Fruit fly (Drosophila melanogaster) whole organism, embryonic: ENCODE measurements around the gene mAChR-B.

Experiments
- Abd-B ChIP-seq: fragments of 200-800 bp; sonication (Bioruptor generic); optimal IDR thresholded peaks from 2 replicates; lab custom pipeline; 2018; ENCODE audit warnings: missing biosample characterization, mild to moderate bottlenecking, missing genetic modification characterization, moderate library complexity
- CG1024 ChIP-seq: fragments of 200-800 bp; sonication (Bioruptor generic); IDR thresholded peaks from 2 replicates; pipeline ENCODE4 v1.3.6; 2022; ENCODE audit warnings: missing biosample characterization, missing genetic modification characterization
- CG10366 ChIP-seq: fragments of 200-800 bp; sonication (Bioruptor generic); IDR thresholded peaks from 2 replicates; pipeline ENCODE4 v1.3.6; 2022; ENCODE audit warnings: missing biosample characterization, missing genetic modification characterization
- CG10462 ChIP-seq: fragments of 200-800 bp; sonication (Bioruptor generic); optimal IDR thresholded peaks from 2 replicates; lab custom pipeline; 2016; ENCODE audit warnings: missing biosample characterization, missing genetic modification characterization
- CG11723 ChIP-seq: fragments of 200-800 bp; sonication (Bioruptor generic); optimal IDR thresholded peaks from 2 replicates; lab custom pipeline; 2017; ENCODE audit warnings: missing biosample characterization, mild to moderate bottlenecking, missing genetic modification characterization
- CG12104 ChIP-seq: fragments of 200-800 bp; sonication (Bioruptor generic); optimal IDR thresholded peaks from 3 replicates; lab custom pipeline; 2016; ENCODE audit warnings: missing biosample characterization, missing genetic modification characterization
- CG12219 ChIP-seq: fragments of 200-800 bp; sonication (Bioruptor generic); optimal IDR thresholded peaks from 3 replicates; lab custom pipeline; 2018; ENCODE audit warnings: missing biosample characterization, mild to moderate bottlenecking, missing genetic modification characterization
- CG12391 ChIP-seq: fragments of 200-800 bp; sonication (Bioruptor generic); optimal IDR thresholded peaks from 3 replicates; lab custom pipeline; 2018; ENCODE audit warnings: missing biosample characterization, mild to moderate bottlenecking, missing genetic modification characterization, moderate library complexity
- CG12942 ChIP-seq: fragments of 200-800 bp; sonication (Bioruptor generic); optimal IDR thresholded peaks from 3 replicates; lab custom pipeline; 2016; ENCODE audit warnings: missing biosample characterization, missing genetic modification characterization
- CG15073 ChIP-seq: fragments of 200-800 bp; sonication (Bioruptor generic); optimal IDR thresholded peaks from 2 replicates; lab custom pipeline; 2016; ENCODE audit warnings: missing biosample characterization, missing genetic modification characterization
- CG18262 ChIP-seq: fragments of 200-800 bp; optimal IDR thresholded peaks from 3 replicates; lab custom pipeline; 2019; ENCODE audit warnings: missing biosample characterization, mild to moderate bottlenecking, missing genetic modification characterization, moderate library complexity
- CG1832 ChIP-seq: fragments of 200-800 bp; sonication (Bioruptor generic); optimal IDR thresholded peaks from 2 replicates; lab custom pipeline; 2017; ENCODE audit warnings: missing biosample characterization, mild to moderate bottlenecking, missing genetic modification characterization, inconsistent platforms
- CG2129 ChIP-seq: fragments of 200-800 bp; sonication (Bioruptor generic); IDR thresholded peaks from 2 replicates; pipeline ENCODE4 v1.3.6; 2022; ENCODE audit warnings: missing biosample characterization, missing genetic modification characterization; ENCODE audit not compliant: partially characterized antibody
- CG2199 ChIP-seq: fragments of 200-800 bp; sonication (Bioruptor generic); IDR thresholded peaks from 3 replicates; pipeline ENCODE4 v1.3.6; 2022; ENCODE audit warnings: missing biosample characterization, missing genetic modification characterization
- CG30431 ChIP-seq: fragments of 200-800 bp; sonication (Bioruptor generic); optimal IDR thresholded peaks from 2 replicates; lab custom pipeline; 2017; ENCODE audit warnings: missing biosample characterization, missing genetic modification characterization
- CG3065 ChIP-seq: fragments of 200-800 bp; sonication (Bioruptor generic); optimal IDR thresholded peaks from 2 replicates; lab custom pipeline; 2016; ENCODE audit warnings: missing biosample characterization, missing genetic modification characterization
- CG34376 ChIP-seq: fragments of 200-800 bp; sonication (Bioruptor generic); optimal IDR thresholded peaks from 2 replicates; lab custom pipeline; 2018; ENCODE audit warnings: missing biosample characterization, mild to moderate bottlenecking, missing genetic modification characterization
- CG3726 ChIP-seq: fragments of 200-800 bp; sonication (Bioruptor generic); IDR thresholded peaks from 3 replicates; pipeline ENCODE4, ENCODE4 v1.3.6; 2022; ENCODE audit warnings: missing biosample characterization, missing genetic modification characterization
- CG4820 ChIP-seq: fragments of 200-800 bp; sonication (Bioruptor generic); optimal IDR thresholded peaks from 3 replicates; lab custom pipeline; 2016; ENCODE audit warnings: missing biosample characterization, missing genetic modification characterization
- CG8281 ChIP-seq: fragments of 200-800 bp; sonication (Bioruptor generic); optimal IDR thresholded peaks from 2 replicates; lab custom pipeline; 2018; ENCODE audit warnings: missing biosample characterization, mild to moderate bottlenecking, missing genetic modification characterization, moderate library complexity
- CG9437 ChIP-seq: fragments of 200-800 bp; sonication (Bioruptor generic); optimal IDR thresholded peaks from 2 replicates; lab custom pipeline; 2018; ENCODE audit warnings: missing biosample characterization, mild to moderate bottlenecking, missing genetic modification characterization
- Chrac-16 ChIP-seq: fragments of 200-800 bp; sonication (Bioruptor generic); optimal IDR thresholded peaks from 3 replicates; lab custom pipeline; 2016; ENCODE audit warnings: missing biosample characterization, missing genetic modification characterization
- HLH3B ChIP-seq: fragments of 200-800 bp; sonication (Bioruptor generic); IDR thresholded peaks from 2 replicates; pipeline ENCODE4 v1.3.6; 2022; ENCODE audit warnings: missing biosample characterization, missing genetic modification characterization
- HLH54F ChIP-seq: fragments of 200-800 bp; sonication (Bioruptor generic); optimal IDR thresholded peaks from 3 replicates; lab custom pipeline; 2016; ENCODE audit warnings: missing biosample characterization, missing genetic modification characterization
- HLHmδ ChIP-seq: fragments of 200-800 bp; sonication (Bioruptor generic); optimal IDR thresholded peaks from 2 replicates; lab custom pipeline; 2018; ENCODE audit warnings: missing biosample characterization, mild to moderate bottlenecking, missing genetic modification characterization, moderate library complexity
- Jarid2 ChIP-seq: fragments of 200-800 bp; sonication (Bioruptor generic); optimal IDR thresholded peaks from 3 replicates; lab custom pipeline; 2017; ENCODE audit warnings: mild to moderate bottlenecking, missing biosample characterization, missing genetic modification reagents, missing genetic modification characterization
- Nf-YC ChIP-seq: fragments of 200-800 bp; optimal IDR thresholded peaks from 3 replicates; lab custom pipeline; 2019; ENCODE audit warnings: missing biosample characterization, mild to moderate bottlenecking, missing genetic modification characterization, moderate library complexity
- Opbp ChIP-seq: fragments of 200-800 bp; sonication (Bioruptor generic); IDR thresholded peaks from 3 replicates; pipeline ENCODE4 v1.3.6; 2022; ENCODE audit warnings: missing biosample characterization, missing genetic modification characterization; ENCODE audit not compliant: partially characterized antibody
- Pdp1 ChIP-seq, 2 experiments: fragments of 200-800 bp; sonication (Bioruptor generic); optimal IDR thresholded peaks; 3 replicates each; lab custom pipeline; 2016; ENCODE audit warnings: missing biosample characterization in 2 of 2, missing genetic modification characterization in 2 of 2, mild to moderate bottlenecking in 1 of 2, moderate library complexity in 1 of 2
- Tbp ChIP-seq: fragments of >200 bp; optimal IDR thresholded peaks from 2 replicates; lab custom pipeline; 2018; ENCODE audit warnings: missing biosample characterization, missing genetic modification characterization
- Xrp1 ChIP-seq: fragments of 200-800 bp; sonication (Bioruptor generic); IDR thresholded peaks from 2 replicates; pipeline ENCODE4 v1.3.6; 2022; ENCODE audit warnings: missing biosample characterization, missing genetic modification characterization
- ap ChIP-seq: fragments of 200-800 bp; sonication (Bioruptor generic); IDR thresholded peaks from 2 replicates; pipeline ENCODE4 v1.3.6; 2022; ENCODE audit warnings: missing biosample characterization, missing genetic modification characterization
- ato ChIP-seq: fragments of 200-800 bp; sonication (Bioruptor generic); IDR thresholded peaks from 2 replicates; pipeline ENCODE4 v1.3.6; 2022; ENCODE audit warnings: missing biosample characterization, missing genetic modification characterization; ENCODE audit not compliant: partially characterized antibody
- bcd ChIP-seq: fragments of 200-800 bp; sonication (Bioruptor generic); optimal IDR thresholded peaks from 2 replicates; lab custom pipeline; 2017; ENCODE audit warnings: missing biosample characterization, mild to moderate bottlenecking, missing genetic modification characterization
- crol ChIP-seq: fragments of 200-800 bp; sonication (Bioruptor generic); IDR thresholded peaks from 2 replicates; pipeline ENCODE4 v1.3.6; 2022; ENCODE audit warnings: missing biosample characterization, missing genetic modification characterization
- cwo ChIP-seq: fragments of 200-800 bp; sonication (Bioruptor generic); optimal IDR thresholded peaks from 3 replicates; lab custom pipeline; 2017; ENCODE audit warnings: missing biosample characterization, missing genetic modification characterization, mild to moderate bottlenecking, moderate library complexity, missing genetic modification reagents
- fu2 ChIP-seq: fragments of 200-800 bp; sonication (Bioruptor generic); optimal IDR thresholded peaks from 2 replicates; lab custom pipeline; 2016; ENCODE audit warnings: missing biosample characterization, missing genetic modification characterization
- hth ChIP-seq: fragments of >200 bp; optimal IDR thresholded peaks from 2 replicates; lab custom pipeline; 2017; ENCODE audit warnings: inconsistent platforms
- kni ChIP-seq: fragments of 200-800 bp; sonication (Bioruptor generic); optimal IDR thresholded peaks from 3 replicates; lab custom pipeline; 2017; ENCODE audit warnings: mild to moderate bottlenecking, missing biosample characterization, missing genetic modification reagents, missing genetic modification characterization
- knrl ChIP-seq: fragments of 200-800 bp; sonication (Bioruptor generic); IDR thresholded peaks from 3 replicates; pipeline ENCODE4 v1.3.6; 2022; ENCODE audit warnings: missing biosample characterization, missing genetic modification characterization; ENCODE audit not compliant: partially characterized antibody
- lbe ChIP-seq: fragments of 200-800 bp; sonication (Bioruptor generic); optimal IDR thresholded peaks from 2 replicates; lab custom pipeline; 2016; ENCODE audit warnings: missing biosample characterization, mild to moderate bottlenecking, missing genetic modification characterization
- oc ChIP-seq: fragments of 200-800 bp; sonication (Bioruptor generic); optimal IDR thresholded peaks from 2 replicates; lab custom pipeline; 2018; ENCODE audit warnings: missing biosample characterization, mild to moderate bottlenecking, missing genetic modification characterization, moderate library complexity
- otp ChIP-seq: fragments of 200-800 bp; sonication (Bioruptor generic); IDR thresholded peaks from 3 replicates; pipeline ENCODE4, ENCODE4 v1.3.6; 2022; ENCODE audit warnings: missing biosample characterization, missing genetic modification characterization
- pho ChIP-seq: fragments of 200-800 bp; sonication (Bioruptor generic); optimal IDR thresholded peaks from 2 replicates; lab custom pipeline; 2016; ENCODE audit warnings: missing biosample characterization, missing genetic modification characterization
- pita ChIP-seq: fragments of 200-800 bp; sonication (Bioruptor generic); optimal IDR thresholded peaks from 2 replicates; lab custom pipeline; 2017; ENCODE audit warnings: missing biosample characterization, mild to moderate bottlenecking, missing genetic modification characterization
- scrt ChIP-seq: fragments of 200-800 bp; sonication (Bioruptor generic); optimal IDR thresholded peaks from 2 replicates; lab custom pipeline; 2018; ENCODE audit warnings: missing biosample characterization, mild to moderate bottlenecking, missing genetic modification characterization, moderate library complexity
- sna ChIP-seq: fragments of 200-800 bp; sonication (Bioruptor generic); IDR thresholded peaks from 2 replicates; pipeline ENCODE4 v1.3.6; 2022; ENCODE audit warnings: missing biosample characterization, missing genetic modification characterization; ENCODE audit not compliant: partially characterized antibody
- ssp ChIP-seq: fragments of 200-800 bp; sonication (Bioruptor generic); IDR thresholded peaks from 2 replicates; pipeline ENCODE4 v1.3.6; 2022; ENCODE audit warnings: missing biosample characterization, missing genetic modification characterization
- unc-4 ChIP-seq: fragments of 200-800 bp; sonication (Bioruptor generic); IDR thresholded peaks from 2 replicates; pipeline ENCODE4 v1.3.6; 2022; ENCODE audit warnings: missing biosample characterization, missing genetic modification characterization; ENCODE audit not compliant: partially characterized antibody
- zen2 ChIP-seq: fragments of 200-800 bp; sonication (Bioruptor generic); IDR thresholded peaks from 3 replicates; pipeline ENCODE4 v1.3.6; 2022; ENCODE audit warnings: missing biosample characterization, missing genetic modification characterization; ENCODE audit not compliant: partially characterized antibody

Gene mAChR-B

DNA sequence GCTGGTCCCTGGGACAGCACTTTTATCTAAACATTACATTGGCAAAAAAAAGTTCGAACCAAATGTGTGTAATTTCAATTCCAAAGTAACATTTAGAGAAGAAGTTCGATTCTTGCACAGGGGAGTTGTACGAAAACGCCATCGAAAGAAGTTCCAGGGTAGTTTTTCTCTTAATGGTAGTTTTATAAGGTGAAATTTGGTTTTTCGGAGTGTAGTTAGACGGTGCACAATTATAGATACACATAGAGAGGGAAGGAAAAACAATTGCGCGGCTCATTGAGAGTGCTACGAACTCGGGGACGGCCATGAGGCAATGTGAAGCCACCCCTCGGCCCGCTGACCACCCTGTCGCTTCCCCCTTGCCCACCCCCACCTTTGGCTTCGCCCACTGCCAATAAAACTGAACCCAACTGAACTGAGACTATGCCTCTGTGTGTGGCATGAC is 51.1 kb downstream of the mAChR-B start (continued):
- TF ChIP-seq otp: no peak
- TF ChIP-seq ssp: peak; percentile 40; the same call in 1 of the 2 replicates
- TF ChIP-seq CG10462 (GFP tag; lab: Kevin White, UChicago): peak; percentile 9
- TF ChIP-seq CG9437 (GFP tag; lab: Kevin White, UChicago): peak; percentile 4
- TF ChIP-seq CG1024 (GFP tag; lab: Robert Waterston, UW): no peak; the same call in 1 of the 2 replicates
- TF ChIP-seq CG30431: peak; percentile 24
- TF ChIP-seq ato: no peak
- no peak for TF ChIP-seq Tbp
- peak; percentile 10 for TF ChIP-seq Jarid2 (GFP tag; lab: Kevin White, UChicago)
- no peak for TF ChIP-seq CG34376 (GFP tag; lab: Kevin White, UChicago)
- no peak for TF ChIP-seq zen2
- TF ChIP-seq pita: no peak
- TF ChIP-seq CG10366 (GFP tag; lab: Robert Waterston, UW): peak; percentile 59
- TF ChIP-seq CG3065: peak; percentile 42
- peak; percentile 69 for TF ChIP-seq CG12219
- TF ChIP-seq CG2199 (GFP tag; lab: Robert Waterston, UW): no peak
- peak; percentile 53 for TF ChIP-seq scrt
- TF ChIP-seq Xrp1 (GFP tag; lab: Robert Waterston, UW): peak; percentile 68
- peak; percentile 29 for TF ChIP-seq CG8281
- TF ChIP-seq ap (GFP tag; lab: Robert Waterston, UW): peak; percentile 40; the same call in 1 of the 2 replicates
- TF ChIP-seq CG15073: peak; percentile 29
- TF ChIP-seq CG18262: peak; percentile 71
- TF ChIP-seq cwo (GFP tag; lab: Kevin White, UChicago): peak; percentile 51
- TF ChIP-seq CG2129: no peak
- TF ChIP-seq CG1832 (GFP tag; lab: Kevin White, UChicago): no peak
- no peak for TF ChIP-seq kni
- TF ChIP-seq knrl (GFP tag; lab: Robert Waterston, UW): no peak
- TF ChIP-seq Pdp1 (GFP tag; optimal IDR thresholded peaks at IDR 0.05; lab: Kevin White, UChicago): peak; percentile 45 to 46
- TF ChIP-seq HLHmδ (GFP tag; lab: Kevin White, UChicago): no peak
- TF ChIP-seq CG12391 (tag; lab: Kevin White, UChicago): peak; percentile 57
- TF ChIP-seq HLH54F: no peak
- peak; percentile 63 for TF ChIP-seq HLH3B (GFP tag; lab: Robert Waterston, UW)
- TF ChIP-seq Opbp (GFP tag; lab: Robert Waterston, UW): no peak
- no peak for TF ChIP-seq CG3726 (GFP tag; lab: Robert Waterston, UW)
- peak; percentile 34 for TF ChIP-seq pho
- peak; percentile 60 for TF ChIP-seq bcd
- peak; percentile 62 for TF ChIP-seq Chrac-16 (GFP tag; lab: Kevin White, UChicago)
- TF ChIP-seq CG4820 (GFP tag; lab: Kevin White, UChicago): peak; percentile 26
- TF ChIP-seq fu2 (GFP tag; lab: Kevin White, UChicago): peak; percentile 40
- TF ChIP-seq unc-4 (GFP tag; lab: Robert Waterston, UW): no peak
- peak; percentile 42 for TF ChIP-seq CG12942
- TF ChIP-seq Nf-YC (tag; lab: Kevin White, UChicago): peak; percentile 68
- TF ChIP-seq crol: peak; percentile 97
- TF ChIP-seq hth: no peak
- TF ChIP-seq CG11723 (GFP tag; lab: Kevin White, UChicago): peak; percentile 40
- TF ChIP-seq Abd-B: no peak
- TF ChIP-seq CG12104: peak; percentile 30
- no peak for TF ChIP-seq oc (tag; lab: Kevin White, UChicago)
- no peak for TF ChIP-seq sna
- no peak for TF ChIP-seq lbe (GFP tag; lab: Kevin White, UChicago)
